Worm (Caenorhabditis elegans) whole organism, L2 larva: Measurements from ENCODE around the gene T10B9.9.

ENCODE experiments used
- ama-1 ChIP-seq: fragments of 150-350 bp; optimal IDR thresholded peaks from 2 replicates; lab custom pipeline; 2018; ENCODE audit warnings: inconsistent platforms
- ceh-82 ChIP-seq: fragments of 150-350 bp; optimal IDR thresholded peaks from 2 replicates; lab custom pipeline; 2014; ENCODE audit warnings: missing biosample characterization, missing genetic modification characterization

ce11 chrII:9778495-9778894, 2.8 kb upstream of the T10B9.9 start:
- TF ChIP-seq ceh-82 (tag; lab: Kevin White, UChicago) (no peak), ama-1 (lab: Kevin White, UChicago) (no peak)
